Worm (Caenorhabditis elegans): ENCODE results near the gene mes-6.
A peak's percentile ranks its signal among the peaks of the same experiment; 100 is the strongest.

The mes-6 gene

DNA sequence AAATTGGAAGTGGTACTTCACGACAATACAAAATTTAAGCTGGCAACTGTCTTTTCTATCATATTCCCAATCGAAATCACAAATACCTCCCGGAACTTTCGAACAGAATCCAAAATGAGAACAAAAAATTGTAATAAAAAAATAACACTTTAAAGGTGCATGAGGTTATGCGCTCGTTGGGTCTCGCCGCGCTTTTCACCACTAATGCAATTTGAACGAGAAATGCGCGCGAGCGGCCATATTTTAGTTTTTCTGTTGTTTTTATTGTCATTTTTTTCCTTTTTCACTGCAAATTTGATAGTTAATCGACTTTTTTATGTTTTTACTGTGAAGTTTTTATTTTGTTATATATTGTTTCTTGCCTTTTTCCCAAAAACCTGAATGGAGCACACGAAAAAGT is at the start of gene mes-6:
Gene mes-6, plus strand, starts transcription at position 229 of the 400 bp plus-strand sequence.
- TF ChIP-seq W03F9.2 (tag; optimal IDR thresholded peaks at IDR 0.05) (peak; percentile 70), him-1 (tag; optimal IDR thresholded peaks at IDR 0.05) (no peak), dao-5 (tag; optimal IDR thresholded peaks at IDR 0.05) (no peak)

DNA sequence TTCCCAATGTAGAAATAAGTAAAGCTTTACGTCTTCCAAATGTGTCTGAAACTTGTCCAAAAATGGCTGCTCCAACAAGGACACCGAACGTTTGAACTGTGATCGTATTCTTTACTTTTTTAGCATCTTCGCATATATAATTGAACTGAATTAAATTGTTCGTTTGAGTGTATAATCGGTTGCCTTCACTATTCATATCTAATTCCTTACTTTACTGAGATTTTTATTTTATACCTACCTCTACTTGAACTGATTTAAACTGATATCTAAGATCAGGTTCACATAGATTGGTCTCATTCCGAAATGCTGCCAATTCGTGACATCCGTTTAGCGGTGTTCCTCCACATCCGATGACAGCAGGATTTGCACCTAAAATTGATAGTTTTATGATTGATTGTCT is 48.7 kb upstream of the mes-6 start:
- TF ChIP-seq dao-5 (tag; optimal IDR thresholded peaks at IDR 0.05), result no peak

DNA sequence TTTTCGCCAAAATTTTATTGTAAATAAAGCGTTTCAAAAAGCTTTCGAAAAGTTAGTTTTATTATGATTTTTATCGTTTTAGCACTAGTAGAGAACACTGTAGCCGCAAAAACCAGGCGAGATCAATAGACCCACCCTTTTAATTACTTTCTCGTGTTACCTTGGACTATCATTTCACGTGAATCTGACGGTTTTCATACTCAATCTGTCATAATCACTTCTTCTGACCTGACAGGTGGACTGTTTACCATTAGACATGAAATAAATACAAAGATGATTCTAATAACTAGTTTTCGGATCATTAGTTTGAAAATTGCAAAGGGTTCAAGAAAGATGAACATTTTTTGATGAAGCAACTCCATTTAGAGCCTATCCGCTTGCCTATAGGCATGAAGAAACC is 48.0 kb upstream of the mes-6 start:
- TF ChIP-seq W03F9.2 (tag; optimal IDR thresholded peaks at IDR 0.05), result no peak
- TF ChIP-seq dao-5 (tag; optimal IDR thresholded peaks at IDR 0.05), result no peak
- no peak for TF ChIP-seq him-1 (tag; optimal IDR thresholded peaks at IDR 0.05)

DNA sequence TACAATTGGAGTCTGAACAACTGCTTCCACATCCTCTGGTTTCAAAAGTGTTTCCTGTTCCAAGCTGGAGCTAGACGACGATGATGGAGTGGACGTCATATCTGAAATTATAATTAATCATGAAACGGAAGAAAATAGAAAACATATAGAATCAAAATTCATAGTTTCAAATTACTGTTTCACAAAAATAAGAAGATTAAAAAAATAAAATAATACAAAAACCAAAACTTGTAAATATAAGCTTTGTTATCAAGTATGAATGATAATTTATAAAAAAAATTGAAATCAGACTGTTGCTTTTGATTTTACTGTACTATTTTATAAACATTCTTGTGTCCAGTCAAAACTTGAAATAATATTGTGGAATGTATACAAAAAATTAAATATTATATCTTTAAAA is 47.4 kb upstream of the mes-6 start, which contains the start of gene str-176:
Gene str-176, minus strand, starts transcription at position 101 of the 400 bp plus-strand sequence.
- TF ChIP-seq him-1 (tag; optimal IDR thresholded peaks at IDR 0.05) (no peak), dao-5 (tag; optimal IDR thresholded peaks at IDR 0.05) (no peak), W03F9.2 (tag; optimal IDR thresholded peaks at IDR 0.05) (no peak)

DNA sequence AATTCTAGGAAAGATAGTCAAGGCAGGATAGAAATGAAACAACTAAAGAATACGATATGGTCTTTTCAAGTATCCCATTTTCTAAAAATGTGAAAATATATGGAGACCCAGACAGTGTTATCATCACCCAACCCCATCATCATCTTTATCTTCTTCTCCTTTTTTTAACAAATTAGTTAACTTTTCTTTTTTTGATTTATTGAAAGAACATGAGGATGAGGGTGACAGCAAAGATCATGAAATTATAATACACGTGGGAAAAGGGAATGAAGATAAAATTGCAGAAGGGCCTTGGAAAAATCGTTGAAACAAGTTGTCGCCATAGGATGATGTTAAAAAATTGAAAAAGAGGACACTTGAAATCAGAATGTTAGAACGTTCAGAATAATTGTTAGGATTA is 46.9 kb upstream of the mes-6 start:
- TF ChIP-seq W03F9.2 (tag; optimal IDR thresholded peaks at IDR 0.05), result no peak

DNA sequence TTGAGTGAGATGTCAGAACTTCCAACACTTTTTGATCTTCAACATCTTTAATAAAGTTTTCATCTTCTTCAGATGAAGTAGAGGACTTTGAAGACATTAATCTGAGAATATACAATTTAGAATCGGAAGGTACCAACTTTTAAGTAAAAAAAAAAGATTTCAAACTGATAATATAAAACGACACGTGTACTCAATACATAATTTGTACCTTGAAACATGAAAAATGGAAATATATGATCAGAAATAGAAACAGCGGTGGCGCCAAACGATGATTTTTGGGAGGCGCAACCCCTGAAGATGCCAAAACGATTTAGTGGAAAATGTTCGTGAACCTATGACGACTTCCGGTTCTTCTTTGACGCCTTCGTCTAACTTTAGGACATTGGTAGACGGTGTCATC is 38.6 kb upstream of the mes-6 start, which contains the start of gene oat-1:
Gene oat-1, minus strand, starts transcription at position 101 of the 400 bp plus-strand sequence.
- TF ChIP-seq dao-5 (tag; optimal IDR thresholded peaks at IDR 0.05), result no peak
- TF ChIP-seq W03F9.2 (tag; optimal IDR thresholded peaks at IDR 0.05), result no peak
- TF ChIP-seq him-1 (tag; optimal IDR thresholded peaks at IDR 0.05), result no peak

DNA sequence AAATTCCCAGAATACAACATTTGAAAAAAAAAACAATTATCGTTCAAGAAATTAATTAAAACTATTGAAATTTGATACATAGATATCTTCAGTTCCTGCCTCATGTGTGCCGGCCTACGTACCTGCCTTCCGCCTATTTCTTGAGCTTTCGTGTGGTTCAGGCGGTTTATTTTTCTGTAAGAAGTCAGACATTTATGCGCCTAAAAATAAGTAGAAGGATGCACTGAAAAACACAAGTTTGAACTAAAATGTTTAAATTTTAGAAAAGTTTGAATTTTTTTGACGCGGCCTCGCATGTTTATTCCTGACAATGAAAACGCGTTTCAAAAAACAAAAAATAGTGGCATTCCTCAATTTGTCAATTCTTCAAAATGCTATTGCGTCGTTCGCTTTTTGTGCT is 37.3 kb upstream of the mes-6 start, which contains the start of gene C28C12.11:
Gene C28C12.11, plus strand, starts transcription at position 301 of the 400 bp plus-strand sequence.
- TF ChIP-seq dao-5 (tag; optimal IDR thresholded peaks at IDR 0.05), result no peak
- TF ChIP-seq him-1 (tag; optimal IDR thresholded peaks at IDR 0.05), result no peak
- TF ChIP-seq W03F9.2 (tag; optimal IDR thresholded peaks at IDR 0.05), result no peak

DNA sequence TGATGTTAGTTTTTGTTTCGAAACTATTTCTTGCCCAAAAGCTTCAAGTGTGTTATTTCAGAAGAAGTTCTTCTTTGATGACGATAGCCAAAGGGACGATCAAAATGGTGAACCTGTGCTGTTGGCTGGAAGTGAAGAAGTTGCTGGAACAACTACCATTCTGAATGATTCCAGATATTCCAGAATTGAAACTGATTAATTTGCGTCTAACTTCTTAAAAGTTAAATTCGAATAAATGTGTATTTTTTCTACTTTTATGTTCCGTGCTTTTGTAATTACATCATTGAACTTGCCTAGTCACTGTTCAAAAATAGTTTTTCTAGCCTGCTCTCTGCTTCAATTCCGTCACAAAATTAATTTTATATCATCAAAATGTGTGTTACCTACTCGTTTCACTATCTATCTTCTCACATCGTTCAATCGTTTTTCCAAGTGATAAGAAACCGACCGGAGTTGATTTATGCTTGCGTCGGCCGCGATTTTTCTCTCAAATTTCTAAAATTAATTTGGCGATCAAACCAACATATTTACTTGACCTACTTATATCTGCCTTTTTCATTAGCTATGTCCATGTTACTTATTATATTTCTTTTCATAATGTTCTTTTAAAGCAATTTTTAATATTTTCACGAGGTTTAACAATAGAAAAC is 35.9 kb upstream of the mes-6 start:
- no peak for TF ChIP-seq him-1 (tag; optimal IDR thresholded peaks at IDR 0.05)
- no peak for TF ChIP-seq W03F9.2 (tag; optimal IDR thresholded peaks at IDR 0.05)
- no peak for TF ChIP-seq dao-5 (tag; optimal IDR thresholded peaks at IDR 0.05)

DNA sequence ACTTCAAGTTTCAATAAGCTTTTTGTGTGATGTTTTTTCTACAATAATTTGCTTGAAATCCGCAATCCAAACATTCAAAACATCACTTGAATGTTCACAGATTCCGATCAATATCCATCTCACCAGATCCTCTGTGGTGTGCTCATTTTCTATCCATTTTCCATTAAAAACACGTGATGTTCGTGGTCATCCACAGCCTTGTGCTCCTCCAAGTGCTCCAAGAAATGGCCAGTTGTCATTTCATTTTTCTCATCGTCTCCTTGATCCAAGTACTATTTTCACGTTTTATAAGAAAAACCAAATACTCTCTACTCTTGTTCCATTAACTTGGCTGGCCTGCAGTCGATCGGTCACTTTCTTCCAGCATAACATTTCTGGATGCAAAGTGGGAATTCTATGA is 34.9 kb upstream of the mes-6 start:
- no peak for TF ChIP-seq W03F9.2 (tag; optimal IDR thresholded peaks at IDR 0.05)
- no peak for TF ChIP-seq dao-5 (tag; optimal IDR thresholded peaks at IDR 0.05)
- no peak for TF ChIP-seq him-1 (tag; optimal IDR thresholded peaks at IDR 0.05)

DNA sequence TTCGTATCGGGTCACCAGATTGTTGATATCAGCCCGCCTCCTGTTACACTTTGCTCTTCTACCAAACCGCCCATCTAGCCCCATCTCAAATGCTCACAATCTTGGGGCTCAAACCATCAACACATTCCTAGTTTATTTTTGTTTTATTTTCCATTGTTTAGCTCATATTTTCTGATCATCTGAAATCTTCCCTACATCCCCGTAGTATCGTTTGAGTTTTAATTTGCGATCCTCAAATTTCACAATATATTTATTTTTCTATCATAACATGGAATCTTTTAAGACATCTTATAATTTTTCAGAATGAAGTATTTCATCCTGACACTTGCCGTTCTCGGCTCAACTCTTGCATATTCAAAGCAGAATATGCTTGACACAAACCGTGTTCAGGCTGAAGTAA is 34.2 kb upstream of the mes-6 start, which contains the start of gene spp-10:
Gene spp-10, plus strand, starts transcription at position 301 of the 400 bp plus-strand sequence.
- TF ChIP-seq W03F9.2 (tag; optimal IDR thresholded peaks at IDR 0.05), result no peak
- no peak for TF ChIP-seq him-1 (tag; optimal IDR thresholded peaks at IDR 0.05)
- TF ChIP-seq dao-5 (tag; optimal IDR thresholded peaks at IDR 0.05), result no peak

DNA sequence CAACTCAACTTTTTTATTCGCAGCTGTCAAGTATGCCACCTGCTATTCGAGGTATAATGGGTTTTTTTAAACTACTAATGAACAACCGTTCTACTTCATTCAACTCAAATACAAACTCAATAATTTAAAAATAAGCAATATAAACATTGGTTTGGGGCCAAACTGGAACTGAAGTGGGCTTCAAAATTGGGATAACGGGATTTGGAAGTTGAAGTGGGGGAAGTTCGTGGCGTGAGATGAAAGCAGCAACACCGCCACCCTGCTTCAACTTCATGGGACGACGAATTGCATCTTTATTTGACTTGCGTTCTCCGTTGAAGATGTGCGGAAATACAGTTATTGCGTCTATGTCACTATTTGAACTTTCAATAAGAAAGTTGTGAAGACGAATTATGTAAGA is 32.6 kb upstream of the mes-6 start:
- no peak for TF ChIP-seq him-1 (tag; optimal IDR thresholded peaks at IDR 0.05)
- no peak for TF ChIP-seq dao-5 (tag; optimal IDR thresholded peaks at IDR 0.05)
- TF ChIP-seq W03F9.2 (tag; optimal IDR thresholded peaks at IDR 0.05), result no peak

DNA sequence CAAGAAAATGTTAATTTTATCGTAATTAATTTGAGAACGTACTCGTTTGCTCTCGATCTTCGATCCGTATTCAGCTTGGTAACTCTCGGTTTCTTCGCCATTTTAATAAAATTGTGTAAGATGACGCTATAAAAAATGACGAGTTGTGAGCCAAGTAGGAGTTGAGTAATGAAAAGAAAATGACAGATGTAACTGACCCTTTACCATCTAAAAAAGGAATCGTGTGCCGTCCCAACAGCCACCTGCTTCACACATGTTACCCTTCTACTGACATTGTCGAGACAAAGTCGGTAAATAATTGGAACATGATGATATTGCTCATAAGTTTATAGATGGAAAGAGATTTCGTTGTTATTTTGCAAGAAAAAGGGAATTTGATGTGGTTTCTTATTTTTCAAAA is 31.7 kb upstream of the mes-6 start, which contains the start of gene hlh-12:
Gene hlh-12, minus strand, starts transcription at position 101 of the 400 bp plus-strand sequence.
- TF ChIP-seq dao-5 (tag; optimal IDR thresholded peaks at IDR 0.05) (no peak), him-1 (tag; optimal IDR thresholded peaks at IDR 0.05) (no peak), W03F9.2 (tag; optimal IDR thresholded peaks at IDR 0.05) (no peak)

DNA sequence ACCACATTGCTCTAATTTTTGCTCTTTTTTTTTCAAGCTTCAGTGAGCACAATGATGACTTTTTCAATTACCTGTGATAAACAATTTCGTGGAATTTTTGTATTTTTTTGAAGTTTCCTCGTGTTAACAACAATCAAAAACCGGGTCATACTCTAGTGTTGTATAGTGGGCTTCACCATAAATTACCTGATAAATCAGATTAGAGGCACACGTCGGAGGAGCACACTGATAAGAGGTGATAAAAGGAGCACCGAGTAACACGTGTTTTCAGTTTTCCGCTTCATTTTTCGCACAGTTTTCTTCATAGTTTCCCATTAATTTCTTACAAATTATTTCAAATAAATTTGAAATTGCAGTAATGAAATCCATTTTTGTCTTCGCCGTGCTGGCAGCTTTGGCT is 29.8 kb upstream of the mes-6 start, which contains the start of gene spp-8:
Gene spp-8, plus strand, starts transcription at position 357 of the 400 bp plus-strand sequence.
- TF ChIP-seq him-1 (tag; optimal IDR thresholded peaks at IDR 0.05), result no peak
- TF ChIP-seq dao-5 (tag; optimal IDR thresholded peaks at IDR 0.05), result no peak
- no peak for TF ChIP-seq W03F9.2 (tag; optimal IDR thresholded peaks at IDR 0.05)

DNA sequence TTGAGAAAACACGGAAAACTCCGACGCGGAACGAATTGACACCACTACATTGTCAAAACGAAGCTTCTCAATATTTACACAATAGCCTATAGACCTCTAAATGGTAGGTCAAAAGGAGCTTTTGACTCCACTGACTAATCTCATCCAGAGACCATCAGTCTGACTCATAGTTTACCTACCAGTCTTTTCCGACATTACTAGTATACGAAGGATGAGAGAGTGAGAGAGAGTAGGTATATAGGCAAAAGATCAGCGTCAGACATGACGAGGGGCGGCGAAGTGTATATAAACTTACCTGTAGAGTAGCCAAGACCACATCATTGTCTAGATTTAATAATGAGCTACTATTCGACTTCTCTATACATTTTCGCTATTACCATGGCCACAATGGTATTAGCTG is 23.9 kb upstream of the mes-6 start, which contains the start of gene srlf-3:
Gene srlf-3, plus strand, starts transcription at position 301 of the 400 bp plus-strand sequence.
- TF ChIP-seq him-1 (tag; optimal IDR thresholded peaks at IDR 0.05) (no peak), dao-5 (tag; optimal IDR thresholded peaks at IDR 0.05) (no peak), W03F9.2 (tag; optimal IDR thresholded peaks at IDR 0.05) (no peak)

DNA sequence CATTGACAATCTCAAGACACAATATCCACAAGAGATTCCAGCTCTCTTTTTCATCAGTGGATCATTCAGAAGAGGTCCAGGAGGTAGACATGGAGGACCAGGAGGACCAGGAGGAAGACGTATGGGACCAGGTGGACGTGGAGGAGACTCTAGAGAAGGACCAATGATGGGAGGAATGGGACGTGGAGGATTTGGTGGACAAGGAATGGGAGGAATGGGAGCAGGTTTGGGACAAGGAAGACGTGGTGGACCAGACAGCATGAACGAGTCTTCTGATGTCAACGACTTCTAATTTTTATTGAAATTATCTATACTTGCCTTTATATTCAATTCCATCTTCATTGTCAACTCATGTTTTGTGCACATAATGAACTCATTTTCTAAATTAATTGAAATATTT is 23.0 kb upstream of the mes-6 start:
- TF ChIP-seq W03F9.2 (tag; optimal IDR thresholded peaks at IDR 0.05), result no peak
- no peak for TF ChIP-seq him-1 (tag; optimal IDR thresholded peaks at IDR 0.05)
- no peak for TF ChIP-seq dao-5 (tag; optimal IDR thresholded peaks at IDR 0.05)
